Worm (Caenorhabditis elegans): ENCODE data around the gene mtm-9.

The mtm-9 gene

DNA sequence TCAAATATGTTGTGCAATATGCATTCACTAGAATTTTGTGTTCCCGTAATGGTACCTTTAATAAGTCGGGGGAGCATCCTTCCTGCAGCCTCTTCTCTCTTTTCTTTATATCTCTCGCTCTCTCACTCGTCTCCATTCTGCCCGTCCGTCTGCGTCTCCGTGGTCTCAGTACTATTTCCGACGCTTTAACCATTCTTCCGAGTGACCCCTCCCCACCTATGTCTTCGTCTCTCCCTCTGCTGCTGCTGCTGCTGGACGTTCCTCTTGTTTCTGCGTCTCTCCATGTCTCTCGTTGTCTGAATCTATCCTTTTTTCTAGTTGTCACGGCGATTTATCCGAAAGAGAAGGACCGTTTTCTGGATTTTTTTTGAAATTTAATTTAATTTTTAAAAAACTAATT is 39.5 kb upstream of the mtm-9 start (continued):
- TF ChIP-seq hif-1 (tag; optimal IDR thresholded peaks at IDR 0.05) (peak in 1 of 2 experiments; percentile 50), nhr-41 (GFP tag; IDR thresholded peaks at IDR 0.05) (no peak), daf-16 (GFP tag; optimal IDR thresholded peaks at IDR 0.05) (no peak), daf-16 (tag; optimal IDR thresholded peaks at IDR 0.05) (peak; percentile 32), F44E2.7 (GFP tag; IDR thresholded peaks at IDR 0.05) (no peak), dve-1 (tag; optimal IDR thresholded peaks at IDR 0.05; ENCODE audit: insufficient read depth) (peak; percentile 67), nhr-11 (tag; optimal IDR thresholded peaks at IDR 0.05) (no peak), lin-39 (tag; optimal IDR thresholded peaks at IDR 0.05) (no peak), F49E8.2 (tag; optimal IDR thresholded peaks at IDR 0.05; ENCODE audit: borderline replicate concordance) (no peak), ZK337.2 (GFP tag; IDR thresholded peaks at IDR 0.05) (no peak), ceh-32 (tag; optimal IDR thresholded peaks at IDR 0.05; ENCODE audit: poor library complexity) (no peak), arid-1 (GFP tag; conservative IDR thresholded peaks at IDR 0.05) (no peak), spr-1 (tag; optimal IDR thresholded peaks at IDR 0.05) (peak; percentile 37), attf-4 (tag; optimal IDR thresholded peaks at IDR 0.05) (no peak), dmd-8 (GFP tag; IDR thresholded peaks at IDR 0.05) (0 out of 2 replicates have a peak, but pooled peaks have one; percentile 55), pqm-1 (tag; optimal IDR thresholded peaks at IDR 0.05) (no peak), ceh-62 (tag; optimal IDR thresholded peaks at IDR 0.05) (no peak), hmg-1.1 (GFP tag; IDR thresholded peaks at IDR 0.05) (peak; percentile 93), T20F7.1 (GFP tag; optimal IDR thresholded peaks at IDR 0.05) (no peak), mdt-29 (GFP tag; IDR thresholded peaks at IDR 0.05) (no peak), lin-38 (GFP tag; IDR thresholded peaks at IDR 0.05) (peak; percentile 41), nhr-28 (tag; optimal IDR thresholded peaks at IDR 0.05) (peak; percentile 34), ztf-7 (tag; optimal IDR thresholded peaks at IDR 0.05) (no peak), dmd-6 (GFP tag; IDR thresholded peaks at IDR 0.05) (peak; percentile 62), skn-1 (tag; optimal IDR thresholded peaks at IDR 0.05) (no peak), F26F4.8 (GFP tag; conservative IDR thresholded peaks at IDR 0.05) (no peak), Y48G9A.11 (GFP tag; IDR thresholded peaks at IDR 0.05) (no peak), aly-2 (tag; optimal IDR thresholded peaks at IDR 0.05) (no peak), unc-39 (tag; optimal IDR thresholded peaks at IDR 0.05) (no peak), fkh-10 (GFP tag; optimal IDR thresholded peaks at IDR 0.05) (no peak), daf-8 (GFP tag; IDR thresholded peaks at IDR 0.05) (no peak), nhr-42 (GFP tag; IDR thresholded peaks at IDR 0.05) (no peak), spr-3 (GFP tag; optimal IDR thresholded peaks at IDR 0.05) (no peak), dmd-9 (GFP tag; IDR thresholded peaks at IDR 0.05) (no peak), lin-29 (GFP tag; IDR thresholded peaks at IDR 0.05) (no peak), egl-27 (tag; optimal IDR thresholded peaks at IDR 0.05) (no peak), duxl-1 (tag; optimal IDR thresholded peaks at IDR 0.05; ENCODE audit: poor library complexity) (peak; percentile 41), sdz-12 (GFP tag; optimal IDR thresholded peaks at IDR 0.05) (no peak), jun-1 (tag; optimal IDR thresholded peaks at IDR 0.05) (peak; percentile 14), mdl-1 (tag; optimal IDR thresholded peaks at IDR 0.05) (peak; percentile 18 to 20), ces-1 (GFP tag; optimal IDR thresholded peaks at IDR 0.05) (no peak), php-3 (GFP tag; IDR thresholded peaks at IDR 0.05) (no peak), mes-2 (tag; optimal IDR thresholded peaks at IDR 0.05; ENCODE audit: poor library complexity, severe bottlenecking) (peak; percentile 59), ceh-82 (tag; optimal IDR thresholded peaks at IDR 0.05) (no peak), dpl-1 (GFP tag; optimal IDR thresholded peaks at IDR 0.05) (peak; percentile 48), lin-1 (GFP tag; IDR thresholded peaks at IDR 0.05) (no peak), Y5F2A.4 (GFP tag; optimal IDR thresholded peaks at IDR 0.05) (no peak), lsy-2 (tag; optimal IDR thresholded peaks at IDR 0.05) (peak in 1 of 2 experiments; percentile 66), mxl-3 (GFP tag; optimal IDR thresholded peaks at IDR 0.05) (peak; percentile 8), R02D3.7 (tag; optimal IDR thresholded peaks at IDR 0.05) (no peak), nhr-25 (tag; optimal IDR thresholded peaks at IDR 0.05; ENCODE audit: borderline replicate concordance, insufficient read depth) (no peak), nhr-237 (tag; optimal IDR thresholded peaks at IDR 0.05) (no peak)
